Worm (Caenorhabditis elegans): Measurements from ENCODE around the gene F11G11.4.

F11G11.4 gene

ce11 chrII:4881727-4882126, 21.3 kb downstream of the F11G11.4 start, which contains the start of gene gst-7:
gst-7 (plus strand) TSS chrII:4882062.
- TF ChIP-seq blmp-1 (tag; optimal IDR thresholded peaks at IDR 0.05) (no peak), Y116A8C.19 (tag; optimal IDR thresholded peaks at IDR 0.05; ENCODE audit: borderline replicate concordance) (no peak), dpl-1 (GFP tag; optimal IDR thresholded peaks at IDR 0.05) (peak in 1 of 3 experiments; percentile 15), jun-1 (tag; optimal IDR thresholded peaks at IDR 0.05) (no peak), efl-1 (optimal IDR thresholded peaks at IDR 0.05) (peak; percentile 3), efl-1 (GFP tag; optimal IDR thresholded peaks at IDR 0.05 in 1 of 2) (peak in 1 of 2 experiments; percentile 77), elt-2 (tag; optimal IDR thresholded peaks at IDR 0.05) (peak; percentile 87), unc-130 (tag; optimal IDR thresholded peaks at IDR 0.05) (no peak), egl-13 (tag; optimal IDR thresholded peaks at IDR 0.05) (no peak), zip-4 (GFP tag; optimal IDR thresholded peaks at IDR 0.05) (no peak), fkh-4 (tag; optimal IDR thresholded peaks at IDR 0.05; ENCODE audit: borderline replicate concordance) (no peak), pqm-1 (tag; optimal IDR thresholded peaks at IDR 0.05) (no peak), nhr-20 (tag; optimal IDR thresholded peaks at IDR 0.05) (peak; percentile 90), grh-1 (GFP tag; IDR thresholded peaks at IDR 0.05) (no peak), nhr-85 (tag) (peak; percentile 69), ama-1 (optimal IDR thresholded peaks at IDR 0.05) (no peak), mdl-1 (tag; optimal IDR thresholded peaks at IDR 0.05) (peak in 1 of 2 experiments; percentile 29), lin-13 (GFP tag; optimal IDR thresholded peaks at IDR 0.05) (no peak), sptf-1 (tag; optimal IDR thresholded peaks at IDR 0.05) (no peak), tbx-2 (tag; optimal IDR thresholded peaks at IDR 0.05) (peak; percentile 40), nhr-90 (tag; optimal IDR thresholded peaks at IDR 0.05; ENCODE audit: poor library complexity) (peak; percentile 19), snpc-4 (tag; optimal IDR thresholded peaks at IDR 0.05) (no peak), nhr-11 (tag; optimal IDR thresholded peaks at IDR 0.05) (no peak), ceh-88 (GFP tag; IDR thresholded peaks at IDR 0.05) (no peak), aha-1 (tag; optimal IDR thresholded peaks at IDR 0.05) (no peak), swsn-7 (tag; optimal IDR thresholded peaks at IDR 0.05) (no peak), hpl-2 (GFP tag; optimal IDR thresholded peaks at IDR 0.05) (no peak), efl-3 (GFP tag; optimal IDR thresholded peaks at IDR 0.05) (no peak), vab-15 (tag; optimal IDR thresholded peaks at IDR 0.05) (no peak), lin-39 (tag; optimal IDR thresholded peaks at IDR 0.05) (no peak), unc-62 (GFP tag; optimal IDR thresholded peaks at IDR 0.05) (no peak), rnt-1 (tag; optimal IDR thresholded peaks at IDR 0.05) (no peak), mep-1 (tag; optimal IDR thresholded peaks at IDR 0.05) (no peak), ceh-63 (GFP tag; optimal IDR thresholded peaks at IDR 0.05) (no peak), hlh-17 (GFP tag; optimal IDR thresholded peaks at IDR 0.05; ENCODE audit: borderline replicate concordance) (no peak), nhr-28 (tag; optimal IDR thresholded peaks at IDR 0.05) (no peak), lin-14 (GFP tag; optimal IDR thresholded peaks at IDR 0.05) (peak; percentile 65), nhr-71 (tag; optimal IDR thresholded peaks at IDR 0.05) (peak; percentile 48), sox-4 (tag; optimal IDR thresholded peaks at IDR 0.05) (no peak), nhr-47 (tag; optimal IDR thresholded peaks at IDR 0.05) (no peak), skn-1 (tag; optimal IDR thresholded peaks at IDR 0.05) (peak; percentile 98), nhr-19 (GFP tag; conservative IDR thresholded peaks at IDR 0.05) (0 out of 2 replicates have a peak, but pooled peaks have one; percentile 8), dsc-1 (tag; optimal IDR thresholded peaks at IDR 0.05) (no peak), fkh-10 (GFP tag; optimal IDR thresholded peaks at IDR 0.05) (no peak), pag-3 (tag; optimal IDR thresholded peaks at IDR 0.05; ENCODE audit: borderline replicate concordance, insufficient read depth) (no peak), xbp-1 (tag; optimal IDR thresholded peaks at IDR 0.05) (no peak), C34B4.2 (tag; optimal IDR thresholded peaks at IDR 0.05) (no peak), ceh-90 (tag; optimal IDR thresholded peaks at IDR 0.05) (no peak), unc-86 (tag; optimal IDR thresholded peaks at IDR 0.05) (no peak), ces-1 (GFP tag; optimal IDR thresholded peaks at IDR 0.05) (no peak), irx-1 (tag; optimal IDR thresholded peaks at IDR 0.05) (no peak), elt-3 (tag; optimal IDR thresholded peaks at IDR 0.05) (peak in 2 of 6 experiments; percentile 9 to 17), mef-2 (tag; optimal IDR thresholded peaks at IDR 0.05) (no peak), aly-2 (tag; optimal IDR thresholded peaks at IDR 0.05) (no peak)
